Fruit fly (Drosophila melanogaster) whole organism, embryonic: Measurements from ENCODE around the gene Acyp2.

Source experiments
- Atf3 ChIP-seq: fragments of 200-800 bp; sonication (Bioruptor generic); optimal IDR thresholded peaks from 3 replicates; lab custom pipeline; 2016; ENCODE audit warnings: missing biosample characterization, missing genetic modification characterization
- Bgb ChIP-seq: fragments of 200-800 bp; sonication (Bioruptor generic); IDR thresholded peaks from 2 replicates; pipeline ENCODE4 v1.3.6; 2022; ENCODE audit warnings: missing biosample characterization, missing genetic modification characterization; ENCODE audit not compliant: partially characterized antibody
- CG10565 ChIP-seq: fragments of 200-800 bp; sonication (Bioruptor generic); optimal IDR thresholded peaks from 3 replicates; lab custom pipeline; 2016; ENCODE audit warnings: missing biosample characterization, mild to moderate bottlenecking, missing genetic modification characterization
- CG10654 ChIP-seq: fragments of 200-800 bp; sonication (Bioruptor generic); optimal IDR thresholded peaks from 2 replicates; lab custom pipeline; 2016; ENCODE audit warnings: missing biosample characterization, missing genetic modification characterization
- CG13123 ChIP-seq: fragments of 200-800 bp; sonication (Bioruptor generic); optimal IDR thresholded peaks from 2 replicates; lab custom pipeline; 2016; ENCODE audit warnings: missing biosample characterization, missing genetic modification characterization
- CG13775 ChIP-seq: fragments of 200-800 bp; sonication (Bioruptor generic); optimal IDR thresholded peaks from 3 replicates; lab custom pipeline; 2017; ENCODE audit warnings: missing biosample characterization, mild to moderate bottlenecking, missing genetic modification characterization
- CG14710 ChIP-seq: fragments of 200-800 bp; sonication (Bioruptor generic); optimal IDR thresholded peaks from 3 replicates; lab custom pipeline; 2019; ENCODE audit warnings: missing biosample characterization, mild to moderate bottlenecking, missing genetic modification characterization, moderate library complexity
- CG1647 ChIP-seq: fragments of 200-800 bp; sonication (Bioruptor generic); optimal IDR thresholded peaks from 3 replicates; lab custom pipeline; 2016; ENCODE audit warnings: missing biosample characterization, missing genetic modification characterization
- CG17186 ChIP-seq: fragments of 200-800 bp; sonication (Bioruptor generic); optimal IDR thresholded peaks from 3 replicates; lab custom pipeline; 2017; ENCODE audit warnings: missing biosample characterization, missing genetic modification reagents, missing genetic modification characterization
- CG17385 ChIP-seq: fragments of 200-800 bp; sonication (Bioruptor generic); optimal IDR thresholded peaks from 3 replicates; lab custom pipeline; 2018; ENCODE audit warnings: missing biosample characterization, mild to moderate bottlenecking, missing genetic modification characterization
- CG2129 ChIP-seq: fragments of 200-800 bp; sonication (Bioruptor generic); IDR thresholded peaks from 2 replicates; pipeline ENCODE4 v1.3.6; 2022; ENCODE audit warnings: missing biosample characterization, missing genetic modification characterization; ENCODE audit not compliant: partially characterized antibody
- CG30020 ChIP-seq: fragments of 200-800 bp; optimal IDR thresholded peaks from 2 replicates; lab custom pipeline; 2019; ENCODE audit warnings: missing biosample characterization, mild to moderate bottlenecking, missing genetic modification characterization, moderate library complexity
- CG31224 ChIP-seq: fragments of 200-800 bp; sonication (Bioruptor generic); IDR thresholded peaks from 2 replicates; pipeline ENCODE4 v1.3.6; 2022; ENCODE audit warnings: missing biosample characterization, missing genetic modification characterization
- CG3847 ChIP-seq: fragments of 200-800 bp; sonication (Bioruptor generic); IDR thresholded peaks from 2 replicates; pipeline ENCODE4 v1.3.6; 2022; ENCODE audit warnings: missing biosample characterization, missing genetic modification characterization
- CG3995 ChIP-seq: fragments of 200-800 bp; sonication (Bioruptor generic); optimal IDR thresholded peaks from 3 replicates; lab custom pipeline; 2016; ENCODE audit warnings: missing biosample characterization, missing genetic modification characterization
- CG42726 ChIP-seq: fragments of 200-800 bp; sonication (Bioruptor generic); IDR thresholded peaks from 2 replicates; pipeline ENCODE4 v1.3.6; 2022; ENCODE audit warnings: missing biosample characterization, missing genetic modification characterization; ENCODE audit not compliant: partially characterized antibody
- CG4328 ChIP-seq: fragments of 200-800 bp; sonication (Bioruptor generic); optimal IDR thresholded peaks from 3 replicates; lab custom pipeline; 2017; ENCODE audit warnings: missing biosample characterization, missing genetic modification reagents, missing genetic modification characterization
- CG7928 ChIP-seq: fragments of 200-800 bp; sonication (Bioruptor generic); optimal IDR thresholded peaks from 2 replicates; lab custom pipeline; 2017; ENCODE audit warnings: missing biosample characterization, mild to moderate bottlenecking, missing genetic modification characterization
- CG7987 ChIP-seq: fragments of 200-800 bp; sonication (Bioruptor generic); optimal IDR thresholded peaks from 2 replicates; lab custom pipeline; 2018; ENCODE audit warnings: missing biosample characterization, mild to moderate bottlenecking, missing genetic modification characterization, moderate library complexity
- CG8281 ChIP-seq: fragments of 200-800 bp; sonication (Bioruptor generic); optimal IDR thresholded peaks from 2 replicates; lab custom pipeline; 2018; ENCODE audit warnings: missing biosample characterization, mild to moderate bottlenecking, missing genetic modification characterization, moderate library complexity
- CG8765 ChIP-seq: fragments of 200-800 bp; sonication (Bioruptor generic); IDR thresholded peaks from 2 replicates; pipeline ENCODE4 v1.3.6; 2022; ENCODE audit warnings: missing biosample characterization, missing genetic modification characterization
- Camta ChIP-seq: fragments of 200-800 bp; sonication (Bioruptor generic); optimal IDR thresholded peaks from 2 replicates; lab custom pipeline; 2016; ENCODE audit warnings: missing biosample characterization, missing genetic modification characterization
- CrebB ChIP-seq: fragments of 200-800 bp; sonication (Bioruptor generic); optimal IDR thresholded peaks from 3 replicates; lab custom pipeline; 2018; ENCODE audit warnings: missing biosample characterization, mild to moderate bottlenecking, missing genetic modification characterization
- Dfd ChIP-seq, 2 experiments: fragments of >200 bp; optimal IDR thresholded peaks; 2 replicates each; lab custom pipeline; 2017; ENCODE audit warnings: missing biosample characterization in 2 of 2, missing genetic modification characterization in 2 of 2
- Dref ChIP-seq: fragments of 200-800 bp; sonication (Bioruptor generic); IDR thresholded peaks from 2 replicates; pipeline ENCODE4 v1.3.6; 2022; ENCODE audit warnings: missing biosample characterization, missing genetic modification characterization
- Neu2 ChIP-seq: fragments of 200-800 bp; sonication (Bioruptor generic); optimal IDR thresholded peaks from 3 replicates; lab custom pipeline; 2016; ENCODE audit warnings: missing biosample characterization, missing genetic modification characterization, borderline replicate concordance
- Opbp ChIP-seq: fragments of 200-800 bp; sonication (Bioruptor generic); IDR thresholded peaks from 3 replicates; pipeline ENCODE4 v1.3.6; 2022; ENCODE audit warnings: missing biosample characterization, missing genetic modification characterization; ENCODE audit not compliant: partially characterized antibody
- Optix ChIP-seq: fragments of 200-800 bp; sonication (Bioruptor generic); IDR thresholded peaks from 3 replicates; pipeline ENCODE4 v1.3.6; 2022; ENCODE audit warnings: missing biosample characterization, missing genetic modification characterization
- Side ChIP-seq: fragments of 200-800 bp; sonication (Bioruptor generic); optimal IDR thresholded peaks from 2 replicates; lab custom pipeline; 2016; ENCODE audit warnings: missing biosample characterization, missing genetic modification characterization
- az2 ChIP-seq: fragments of 200-800 bp; sonication (Bioruptor generic); optimal IDR thresholded peaks from 3 replicates; lab custom pipeline; 2016; ENCODE audit warnings: missing biosample characterization, missing genetic modification characterization
- br ChIP-seq: fragments of >200 bp; optimal IDR thresholded peaks from 2 replicates; lab custom pipeline; 2017
- bsh ChIP-seq, 2 experiments: fragments of 200-800 bp; sonication (Bioruptor generic); optimal IDR thresholded peaks; 2 replicates each; lab custom pipeline; 2017 to 2018; ENCODE audit warnings: mild to moderate bottlenecking in 2 of 2, missing biosample characterization in 2 of 2, missing genetic modification characterization in 2 of 2, moderate library complexity in 1 of 2
- btn ChIP-seq: fragments of 200-800 bp; sonication (Bioruptor generic); optimal IDR thresholded peaks from 2 replicates; lab custom pipeline; 2016; ENCODE audit warnings: missing biosample characterization, missing genetic modification characterization
- chinmo ChIP-seq: fragments of 200-800 bp; sonication (Bioruptor generic); IDR thresholded peaks from 4 replicates; pipeline ENCODE4 v1.3.6; 2022; ENCODE audit warnings: missing biosample characterization, missing genetic modification characterization; ENCODE audit not compliant: partially characterized antibody
- corto ChIP-seq: fragments of 200-800 bp; sonication (Bioruptor generic); optimal IDR thresholded peaks from 2 replicates; lab custom pipeline; 2016; ENCODE audit warnings: missing biosample characterization, mild to moderate bottlenecking, missing genetic modification characterization, moderate library complexity
- dati ChIP-seq: fragments of 200-800 bp; sonication (Bioruptor generic); IDR thresholded peaks from 2 replicates; pipeline ENCODE4 v1.3.6; 2022; ENCODE audit warnings: missing biosample characterization, missing genetic modification characterization
- disco-r ChIP-seq: fragments of 200-800 bp; sonication (Bioruptor generic); optimal IDR thresholded peaks from 2 replicates; lab custom pipeline; 2016; ENCODE audit warnings: missing biosample characterization, missing genetic modification characterization
- fd3F ChIP-seq: fragments of 200-800 bp; sonication (Bioruptor generic); optimal IDR thresholded peaks from 2 replicates; lab custom pipeline; 2018; ENCODE audit warnings: missing biosample characterization, mild to moderate bottlenecking, missing genetic modification characterization, moderate library complexity
- fru ChIP-seq: fragments of >200 bp; optimal IDR thresholded peaks from 2 replicates; lab custom pipeline; 2017
- fu2 ChIP-seq: fragments of 200-800 bp; sonication (Bioruptor generic); optimal IDR thresholded peaks from 2 replicates; lab custom pipeline; 2016; ENCODE audit warnings: missing biosample characterization, missing genetic modification characterization
- gem ChIP-seq: fragments of 200-800 bp; sonication (Bioruptor generic); optimal IDR thresholded peaks from 2 replicates; lab custom pipeline; 2019; ENCODE audit warnings: missing biosample characterization, mild to moderate bottlenecking, missing genetic modification characterization, moderate library complexity
- ind ChIP-seq: fragments of 200-800 bp; sonication (Bioruptor generic); optimal IDR thresholded peaks from 3 replicates; lab custom pipeline; 2016; ENCODE audit warnings: missing biosample characterization, missing genetic modification characterization
- inv ChIP-seq: fragments of 200-800 bp; sonication (Bioruptor generic); IDR thresholded peaks from 2 replicates; pipeline ENCODE4 v1.3.6; 2022; ENCODE audit warnings: missing biosample characterization, missing genetic modification characterization; ENCODE audit not compliant: partially characterized antibody
- jumu ChIP-seq: fragments of 200-800 bp; sonication (Bioruptor generic); optimal IDR thresholded peaks from 3 replicates; lab custom pipeline; 2016; ENCODE audit warnings: missing biosample characterization, missing genetic modification characterization
- run ChIP-seq: fragments of 200-800 bp; sonication (Bioruptor generic); optimal IDR thresholded peaks from 3 replicates; lab custom pipeline; 2018; ENCODE audit warnings: missing biosample characterization, mild to moderate bottlenecking, missing genetic modification characterization
- sc ChIP-seq, 3 experiments: fragments of >200 bp in 2 of 3; fragments of 200-800 bp in 1 of 3; sonication (Bioruptor generic) in 1 of 3; optimal IDR thresholded peaks; 2 replicates in 2 of 3; 3 replicates in 1 of 3; lab custom pipeline; 2017; ENCODE audit warnings: mild to moderate bottlenecking in 1 of 3, missing biosample characterization in 1 of 3, missing genetic modification characterization in 1 of 3, missing genetic modification reagents in 1 of 3
- schlank ChIP-seq: fragments of 200-800 bp; sonication (Bioruptor generic); optimal IDR thresholded peaks from 2 replicates; lab custom pipeline; 2018; ENCODE audit warnings: missing biosample characterization, mild to moderate bottlenecking, missing genetic modification characterization
- sim ChIP-seq: fragments of 200-800 bp; sonication (Bioruptor generic); IDR thresholded peaks from 2 replicates; pipeline ENCODE4 v1.3.6; 2022; ENCODE audit warnings: missing biosample characterization, missing genetic modification characterization
- stwl ChIP-seq: fragments of 200-800 bp; sonication (Bioruptor generic); optimal IDR thresholded peaks from 3 replicates; lab custom pipeline; 2018; ENCODE audit warnings: missing biosample characterization, mild to moderate bottlenecking, missing genetic modification characterization, moderate library complexity
- tx ChIP-seq: fragments of 200-800 bp; sonication (Bioruptor generic); optimal IDR thresholded peaks from 2 replicates; lab custom pipeline; 2016; ENCODE audit warnings: missing biosample characterization, missing genetic modification characterization
- wek ChIP-seq: fragments of 200-800 bp; sonication (Bioruptor generic); optimal IDR thresholded peaks from 3 replicates; lab custom pipeline; 2018; ENCODE audit warnings: missing biosample characterization, mild to moderate bottlenecking, missing genetic modification characterization, moderate library complexity

Acyp2 gene

DNA sequence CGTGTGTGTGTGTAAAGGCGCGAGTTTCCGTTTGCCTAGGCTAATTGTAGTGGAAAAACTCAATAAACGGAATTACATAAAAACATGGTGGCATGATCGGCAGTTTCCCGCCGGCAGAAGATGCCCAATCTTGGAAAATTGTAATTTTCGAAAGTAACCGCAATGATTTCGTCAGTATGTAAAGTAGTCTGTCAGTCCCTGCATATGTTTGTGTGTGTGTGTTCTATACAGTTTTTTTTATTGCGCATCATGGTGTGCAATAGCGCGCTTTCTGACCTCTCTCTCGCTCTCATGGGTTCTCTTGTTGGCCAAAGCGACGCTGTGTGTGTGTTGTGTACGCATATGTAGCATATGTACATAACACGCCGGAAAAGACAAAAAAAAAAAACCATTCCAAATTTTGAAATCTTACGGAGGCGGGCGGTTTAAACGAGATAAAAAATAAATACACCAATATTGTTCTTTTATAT lies 1.8 kb downstream of the Acyp2 start (continued):
- TF ChIP-seq schlank (tag; lab: Kevin White, UChicago): peak; percentile 13
- no peak for TF ChIP-seq CG3847 (GFP tag; lab: Robert Waterston, UW)
- peak; percentile 2 for TF ChIP-seq CG7928
- TF ChIP-seq btn: no peak
- peak; percentile 23 for TF ChIP-seq disco-r (GFP tag; lab: Kevin White, UChicago)
- TF ChIP-seq br (lab: Kevin White, UChicago): no peak
- no peak for TF ChIP-seq CG10654 (GFP tag; lab: Kevin White, UChicago)
- peak; percentile 61 for TF ChIP-seq CG7987 (GFP tag; lab: Kevin White, UChicago)
- peak; percentile 89; the same call in 3 of the 4 replicates for TF ChIP-seq chinmo (GFP tag; lab: Robert Waterston, UW)
- TF ChIP-seq Side (GFP tag; lab: Kevin White, UChicago): no peak
- TF ChIP-seq dati (GFP tag; lab: Robert Waterston, UW): no peak
- no peak for TF ChIP-seq CG2129 (GFP tag; lab: Robert Waterston, UW)
- TF ChIP-seq CG10565 (GFP tag; lab: Kevin White, UChicago): no peak
- TF ChIP-seq CG4328 (GFP tag; lab: Kevin White, UChicago): peak; percentile 55
- TF ChIP-seq stwl: no peak
- TF ChIP-seq Bgb (GFP tag; lab: Robert Waterston, UW): no peak
- peak; percentile 39 for TF ChIP-seq CG13775 (GFP tag; lab: Kevin White, UChicago)
- TF ChIP-seq az2 (GFP tag; lab: Kevin White, UChicago): no peak
- no peak for TF ChIP-seq CG3995 (GFP tag; lab: Kevin White, UChicago)
- TF ChIP-seq CrebB (tag; lab: Kevin White, UChicago): no peak
- TF ChIP-seq CG17385 (GFP tag; lab: Kevin White, UChicago): peak; percentile 18
- no peak for TF ChIP-seq CG42726 (GFP tag; lab: Robert Waterston, UW)
- no peak for TF ChIP-seq Atf3 (GFP tag; lab: Kevin White, UChicago)
- TF ChIP-seq CG30020 (tag; lab: Kevin White, UChicago): no peak
- peak; percentile 5 for TF ChIP-seq run (tag; lab: Kevin White, UChicago)
- no peak for TF ChIP-seq ind
- no peak for TF ChIP-seq Camta
- TF ChIP-seq CG17186 (GFP tag; lab: Kevin White, UChicago): no peak
- no peak for TF ChIP-seq Neu2 (GFP tag; lab: Kevin White, UChicago)
- TF ChIP-seq fu2: no peak
- no peak for TF ChIP-seq Dfd (GFP tag; optimal IDR thresholded peaks at IDR 0.05; lab: Kevin White, UChicago)
- no peak for TF ChIP-seq tx (GFP tag; lab: Kevin White, UChicago)
- peak; percentile 62 for TF ChIP-seq CG13123 (GFP tag; lab: Kevin White, UChicago)
- no peak for TF ChIP-seq Dref (GFP tag; lab: Robert Waterston, UW)
- no peak for TF ChIP-seq sim
- no peak for TF ChIP-seq Optix (GFP tag; lab: Robert Waterston, UW)
- no peak for TF ChIP-seq corto (GFP tag; lab: Kevin White, UChicago)
- TF ChIP-seq jumu: no peak
- no peak for TF ChIP-seq CG14710 (tag; lab: Kevin White, UChicago)
- peak; percentile 41 for TF ChIP-seq gem (tag; lab: Kevin White, UChicago)
- TF ChIP-seq bsh (GFP tag; optimal IDR thresholded peaks at IDR 0.05; lab: Kevin White, UChicago): peak in 1 of 2 experiments; percentile 25
- peak; percentile 13 for TF ChIP-seq fd3F (GFP tag; lab: Kevin White, UChicago)
- peak; percentile 58 for TF ChIP-seq wek
- no peak for TF ChIP-seq sc (optimal IDR thresholded peaks at IDR 0.05; lab: Kevin White, UChicago)
- no peak for TF ChIP-seq sc (GFP tag; optimal IDR thresholded peaks at IDR 0.05; lab: Kevin White, UChicago)
- no peak for TF ChIP-seq inv
- TF ChIP-seq Opbp (GFP tag; lab: Robert Waterston, UW): no peak; the same call in 2 of the 3 replicates
- TF ChIP-seq CG1647 (GFP tag; lab: Kevin White, UChicago): peak; percentile 28
- no peak for TF ChIP-seq fru
- TF ChIP-seq CG8765 (GFP tag; lab: Robert Waterston, UW): no peak
- TF ChIP-seq CG8281: no peak
- TF ChIP-seq CG31224 (GFP tag; lab: Robert Waterston, UW): no peak
